Fruit fly (Drosophila melanogaster) whole organism, embryonic: ENCODE results near the gene cher.

Experiments used
- Hand ChIP-seq: fragments of 200-800 bp; sonication (Bioruptor generic); optimal IDR thresholded peaks from 2 replicates; lab custom pipeline; 2017; ENCODE audit warnings: mild to moderate bottlenecking, missing biosample characterization, missing genetic modification reagents, missing genetic modification characterization
- caup ChIP-seq: fragments of 200-800 bp; sonication (Bioruptor generic); optimal IDR thresholded peaks from 3 replicates; lab custom pipeline; 2017; ENCODE audit warnings: missing biosample characterization, mild to moderate bottlenecking, missing genetic modification characterization, moderate library complexity; ENCODE audit not compliant: severe bottlenecking

- no peak for TF ChIP-seq Hand (GFP tag; lab: Kevin White, UChicago)
- TF ChIP-seq caup (GFP tag; lab: Kevin White, UChicago), result no peak
Measured at dm6 chr3R:17150287-17150686, 25.1 kb upstream of the cher start, which contains the start of gene Smug.
